Fruit fly (Drosophila melanogaster): ENCODE measurements around the gene lsn.

The lsn gene

dm6 chr3R:21862137-21862850 is 2.7 kb upstream of the lsn start (continued):
- TF ChIP-seq CG14965 (GFP tag; optimal IDR thresholded peaks at IDR 0.05; ENCODE audit: borderline replicate concordance) = no peak
- no peak for TF ChIP-seq CG32532 (GFP tag; IDR thresholded peaks at IDR 0.05)
- TF ChIP-seq sd (tag; optimal IDR thresholded peaks at IDR 0.05) = peak; percentile 16
- no peak; the same call in 1 of the 2 replicates for TF ChIP-seq CG11247 (GFP tag; IDR thresholded peaks at IDR 0.05)
- no peak for TF ChIP-seq ems (GFP tag; optimal IDR thresholded peaks at IDR 0.05)
- TF ChIP-seq CG1529 (GFP tag; optimal IDR thresholded peaks at IDR 0.05) = peak; percentile 86
- peak; percentile 4 for TF ChIP-seq Meics (GFP tag; optimal IDR thresholded peaks at IDR 0.05)
- TF ChIP-seq Ptx1 (GFP tag; IDR thresholded peaks at IDR 0.05) = peak; percentile 72
- TF ChIP-seq Nf-YC (tag; optimal IDR thresholded peaks at IDR 0.05) = peak; percentile 13
- TF ChIP-seq CoRest (tag; optimal IDR thresholded peaks at IDR 0.05) = peak; percentile 88
- no peak for TF ChIP-seq GATAe (GFP tag; conservative IDR thresholded peaks at IDR 0.05)
- TF ChIP-seq CG14860 (GFP tag; IDR thresholded peaks at IDR 0.05; ENCODE audit: partially characterized antibody) = no peak
- peak; percentile 86 for TF ChIP-seq ewg (GFP tag; optimal IDR thresholded peaks at IDR 0.05)
- peak; percentile 21 for TF ChIP-seq CG17186 (GFP tag; optimal IDR thresholded peaks at IDR 0.05)
- TF ChIP-seq CG13424 (tag; optimal IDR thresholded peaks at IDR 0.05) = peak; percentile 87
- TF ChIP-seq Ssrp (tag; optimal IDR thresholded peaks at IDR 0.05) = peak; percentile 89
- peak; percentile 73 for TF ChIP-seq Lhr (GFP tag; optimal IDR thresholded peaks at IDR 0.05)
- TF ChIP-seq CG4707 (GFP tag; optimal IDR thresholded peaks at IDR 0.05) = peak; percentile 82
- peak; percentile 5 for TF ChIP-seq btn (GFP tag; optimal IDR thresholded peaks at IDR 0.05)
- TF ChIP-seq ab (GFP tag; optimal IDR thresholded peaks at IDR 0.05) = no peak
- TF ChIP-seq B-H2 (GFP tag; optimal IDR thresholded peaks at IDR 0.05) = no peak
- no peak for TF ChIP-seq Ravus (GFP tag; IDR thresholded peaks at IDR 0.05)
- peak; percentile 79; the same call in 2 of the 3 replicates for TF ChIP-seq croc (GFP tag; conservative IDR thresholded peaks at IDR 0.05)
- TF ChIP-seq Fer2 (tag; optimal IDR thresholded peaks at IDR 0.05) = no peak
- peak; percentile 47; the same call in 2 of the 3 replicates for TF ChIP-seq CG2199 (GFP tag; IDR thresholded peaks at IDR 0.05)
- peak; percentile 54 for TF ChIP-seq cato (GFP tag; optimal IDR thresholded peaks at IDR 0.05; ENCODE audit: borderline replicate concordance)
- no peak for TF ChIP-seq CG7928 (GFP tag; optimal IDR thresholded peaks at IDR 0.05)
- TF ChIP-seq CG14050 (GFP tag; IDR thresholded peaks at IDR 0.05) = peak; percentile 27; the same call in 1 of the 3 replicates
- peak; percentile 71 for TF ChIP-seq H2.0 (GFP tag; IDR thresholded peaks at IDR 0.05)
- peak; percentile 77 for TF ChIP-seq CG17385 (GFP tag; optimal IDR thresholded peaks at IDR 0.05)
- peak; percentile 74 for TF ChIP-seq CG34422 (GFP tag; IDR thresholded peaks at IDR 0.05)
- no peak for TF ChIP-seq Taf1 (GFP tag; IDR thresholded peaks at IDR 0.05)
- TF ChIP-seq tin (GFP tag; optimal IDR thresholded peaks at IDR 0.05) = peak; percentile 59
- peak in 1 of 2 experiments; percentile 96 for TF ChIP-seq eve (GFP tag; optimal IDR thresholded peaks at IDR 0.05)
- TF ChIP-seq CG4820 (GFP tag; optimal IDR thresholded peaks at IDR 0.05) = peak; percentile 75
- TF ChIP-seq CG9609 (GFP tag; optimal IDR thresholded peaks at IDR 0.05) = no peak
- peak; percentile 26; the same call in 1 of the 2 replicates for TF ChIP-seq Atf6 (GFP tag; IDR thresholded peaks at IDR 0.05)
- peak; percentile 22; the same call in 1 of the 2 replicates for TF ChIP-seq Ada2b (GFP tag; IDR thresholded peaks at IDR 0.05)
- TF ChIP-seq inv (GFP tag; IDR thresholded peaks at IDR 0.05; ENCODE audit: partially characterized antibody) = no peak
- TF ChIP-seq Asciz (GFP tag; optimal IDR thresholded peaks at IDR 0.05) = peak; percentile 84
- peak in 1 of 2 experiments; percentile 95 for TF ChIP-seq bsh (GFP tag; optimal IDR thresholded peaks at IDR 0.05)
- TF ChIP-seq Atf-2 (GFP tag; optimal IDR thresholded peaks at IDR 0.05) = peak; percentile 15
- no peak for TF ChIP-seq Doc3 (GFP tag; IDR thresholded peaks at IDR 0.05; ENCODE audit: partially characterized antibody)
- peak; percentile 85 for TF ChIP-seq az2 (GFP tag; optimal IDR thresholded peaks at IDR 0.05)
- no peak for TF ChIP-seq bowl (GFP tag; IDR thresholded peaks at IDR 0.05)
- TF ChIP-seq CG6689 (GFP tag; IDR thresholded peaks at IDR 0.05) = peak; percentile 65
- peak; percentile 80 for TF ChIP-seq pnt (GFP tag; optimal IDR thresholded peaks at IDR 0.05)
- no peak for TF ChIP-seq Dfd (GFP tag; optimal IDR thresholded peaks at IDR 0.05)
- TF ChIP-seq CG9437 (GFP tag; optimal IDR thresholded peaks at IDR 0.05) = peak; percentile 64
